Fruit fly (Drosophila melanogaster): Measurements from ENCODE around the gene CycG.
A peak's percentile ranks its signal among the peaks of the same experiment; 100 is the strongest.

The CycG gene

dm6 chr3R:31610639-31611594, 1.5 kb downstream of the CycG start, which contains the start of gene Med:
Med (plus strand) TSS chr3R:31611046.
- TF ChIP-seq Sp1 (GFP tag; optimal IDR thresholded peaks at IDR 0.05) (peak; percentile 63), CrebA (GFP tag; optimal IDR thresholded peaks at IDR 0.05; ENCODE audit: borderline replicate concordance) (no peak), dmrt93B (GFP tag; optimal IDR thresholded peaks at IDR 0.05) (no peak), Hnf4 (GFP tag; optimal IDR thresholded peaks at IDR 0.05) (no peak), Rel (GFP tag; optimal IDR thresholded peaks at IDR 0.05) (no peak), Rel (tag; optimal IDR thresholded peaks at IDR 0.05) (peak; percentile 45), Abd-B (GFP tag; optimal IDR thresholded peaks at IDR 0.05) (no peak), dl (GFP tag; optimal IDR thresholded peaks at IDR 0.05; ENCODE audit: insufficient read depth in 1 of 2, partially characterized antibody in 2 of 2) (no peak), Hr78 (GFP tag; optimal IDR thresholded peaks at IDR 0.05) (no peak), Myc (optimal IDR thresholded peaks at IDR 0.05) (peak; percentile 28), h (GFP tag; optimal IDR thresholded peaks at IDR 0.05) (peak; percentile 32), br (GFP tag; optimal IDR thresholded peaks at IDR 0.05) (no peak), rgr (GFP tag; optimal IDR thresholded peaks at IDR 0.05) (no peak), lola (GFP tag; optimal IDR thresholded peaks at IDR 0.05) (no peak), Vsx2 (GFP tag; optimal IDR thresholded peaks at IDR 0.05; ENCODE audit: partially characterized antibody) (no peak), woc (GFP tag; optimal IDR thresholded peaks at IDR 0.05) (no peak), HLH106 (tag; optimal IDR thresholded peaks at IDR 0.05) (peak; percentile 30), tai (GFP tag; optimal IDR thresholded peaks at IDR 0.05) (no peak), sage (GFP tag; optimal IDR thresholded peaks at IDR 0.05) (no peak), usp (GFP tag; optimal IDR thresholded peaks at IDR 0.05) (no peak), Hr83 (GFP tag; optimal IDR thresholded peaks at IDR 0.05; ENCODE audit: poor library complexity, severe bottlenecking) (no peak), psq (GFP tag; optimal IDR thresholded peaks at IDR 0.05) (peak; percentile 89), N (GFP tag; optimal IDR thresholded peaks at IDR 0.05) (peak; percentile 48), foxo (GFP tag; optimal IDR thresholded peaks at IDR 0.05) (no peak)

- peak; percentile 32 for TF ChIP-seq HLH106 (tag; optimal IDR thresholded peaks at IDR 0.05)
- no peak for TF ChIP-seq Abd-B (GFP tag; optimal IDR thresholded peaks at IDR 0.05)
- TF ChIP-seq tai (GFP tag; optimal IDR thresholded peaks at IDR 0.05) = no peak
- TF ChIP-seq psq (GFP tag; optimal IDR thresholded peaks at IDR 0.05) = peak; percentile 0
- TF ChIP-seq Vsx2 (GFP tag; optimal IDR thresholded peaks at IDR 0.05; ENCODE audit: partially characterized antibody) = no peak
- no peak for TF ChIP-seq N (GFP tag; optimal IDR thresholded peaks at IDR 0.05)
- no peak for TF ChIP-seq Dfd (GFP tag; optimal IDR thresholded peaks at IDR 0.05)
- no peak for TF ChIP-seq Jra (GFP tag; optimal IDR thresholded peaks at IDR 0.05)
- TF ChIP-seq CrebA (GFP tag; optimal IDR thresholded peaks at IDR 0.05; ENCODE audit: borderline replicate concordance) = no peak
- TF ChIP-seq dmrt93B (GFP tag; optimal IDR thresholded peaks at IDR 0.05) = no peak
- no peak for TF ChIP-seq ey (GFP tag; optimal IDR thresholded peaks at IDR 0.05)
- TF ChIP-seq Hnf4 (GFP tag; optimal IDR thresholded peaks at IDR 0.05) = peak; percentile 70
- no peak for TF ChIP-seq dsf (GFP tag; optimal IDR thresholded peaks at IDR 0.05; ENCODE audit: borderline replicate concordance)
- TF ChIP-seq Myc (optimal IDR thresholded peaks at IDR 0.05) = no peak
- peak; percentile 32 for TF ChIP-seq fru (GFP tag; optimal IDR thresholded peaks at IDR 0.05)
- TF ChIP-seq CG32264 (GFP tag; optimal IDR thresholded peaks at IDR 0.05) = peak; percentile 39
- TF ChIP-seq pan (optimal IDR thresholded peaks at IDR 0.05) = no peak
- peak; percentile 23 for TF ChIP-seq jim (GFP tag; optimal IDR thresholded peaks at IDR 0.05)
- TF ChIP-seq woc (GFP tag; optimal IDR thresholded peaks at IDR 0.05) = no peak
- no peak for TF ChIP-seq Hr78 (GFP tag; optimal IDR thresholded peaks at IDR 0.05)
- TF ChIP-seq foxo (GFP tag; optimal IDR thresholded peaks at IDR 0.05) = peak in 1 of 2 experiments; percentile 38
- no peak for TF ChIP-seq Rel (GFP tag; optimal IDR thresholded peaks at IDR 0.05)
- peak; percentile 90 for TF ChIP-seq Rel (tag; optimal IDR thresholded peaks at IDR 0.05)
- TF ChIP-seq br (GFP tag; optimal IDR thresholded peaks at IDR 0.05) = peak; percentile 16
- TF ChIP-seq CG9705 (GFP tag; optimal IDR thresholded peaks at IDR 0.05) = no peak
- no peak for TF ChIP-seq lola (GFP tag; optimal IDR thresholded peaks at IDR 0.05)
- TF ChIP-seq Sp1 (GFP tag; optimal IDR thresholded peaks at IDR 0.05) = peak; percentile 47
- peak; percentile 55 for TF ChIP-seq rgr (GFP tag; optimal IDR thresholded peaks at IDR 0.05)
- TF ChIP-seq dl (GFP tag; optimal IDR thresholded peaks at IDR 0.05; ENCODE audit: insufficient read depth in 1 of 2, partially characterized antibody in 2 of 2) = no peak
- TF ChIP-seq h (GFP tag; optimal IDR thresholded peaks at IDR 0.05) = peak; percentile 57
- no peak for TF ChIP-seq GATAd (GFP tag; optimal IDR thresholded peaks at IDR 0.05)
- TF ChIP-seq sage (GFP tag; optimal IDR thresholded peaks at IDR 0.05) = peak; percentile 43
- TF ChIP-seq Mio (GFP tag; optimal IDR thresholded peaks at IDR 0.05) = no peak
- no peak for TF ChIP-seq usp (GFP tag; optimal IDR thresholded peaks at IDR 0.05)
- TF ChIP-seq Dif (GFP tag; optimal IDR thresholded peaks at IDR 0.05; ENCODE audit: partially characterized antibody) = peak; percentile 56
- peak; percentile 64 for TF ChIP-seq brk (GFP tag; optimal IDR thresholded peaks at IDR 0.05)
- TF ChIP-seq sv (GFP tag; optimal IDR thresholded peaks at IDR 0.05) = no peak
- TF ChIP-seq OdsH (GFP tag; optimal IDR thresholded peaks at IDR 0.05) = no peak
- peak; percentile 64 for TF ChIP-seq Hr83 (GFP tag; optimal IDR thresholded peaks at IDR 0.05; ENCODE audit: poor library complexity, severe bottlenecking)
These were observed 2.9 kb downstream of the CycG start for dm6 chr3R:31609413-31610054.
